Worm (Caenorhabditis elegans) whole organism, young adult: ENCODE data around the gene B0222.1.

Experiments used
- D2030.7 ChIP-seq: fragments of 200-800 bp; sonication (Bioruptor generic); IDR thresholded peaks from 2 replicates; pipeline ENCODE4 v1.3.6; 2022; ENCODE audit warnings: missing genetic modification reagents, missing genetic modification characterization, missing compliant biosample characterization
- F23B12.7 ChIP-seq: sonication (generic microtip); optimal IDR thresholded peaks from 2 replicates; lab custom pipeline; 2017; ENCODE audit warnings: missing genetic modification characterization, mild to moderate bottlenecking, missing compliant biosample characterization, antibody characterized with exemption, moderate library complexity; ENCODE audit not compliant: insufficient read depth
- F33H1.4 ChIP-seq: fragments of 200-800 bp; sonication (Bioruptor generic); IDR thresholded peaks from 2 replicates; pipeline ENCODE4 v1.3.6; 2022; ENCODE audit warnings: missing genetic modification reagents, missing genetic modification characterization, missing compliant biosample characterization
- F37B4.10 ChIP-seq: fragments of 200-800 bp; sonication (Bioruptor generic); IDR thresholded peaks from 2 replicates; pipeline ENCODE4 v1.3.6; 2022; ENCODE audit warnings: missing genetic modification characterization, missing compliant biosample characterization
- K11D2.4 ChIP-seq: fragments of 200-800 bp; sonication (Bioruptor generic); IDR thresholded peaks from 2 replicates; pipeline ENCODE4 v1.3.6; 2022; ENCODE audit warnings: missing genetic modification reagents, missing genetic modification characterization, missing compliant biosample characterization
- K12H6.12 ChIP-seq: fragments of 200-800 bp; sonication (Bioruptor generic); optimal IDR thresholded peaks from 2 replicates; lab custom pipeline; 2018; ENCODE audit warnings: mild to moderate bottlenecking, missing genetic modification characterization, missing compliant biosample characterization
- T07F8.4 ChIP-seq: sonication (generic microtip); optimal IDR thresholded peaks from 2 replicates; lab custom pipeline; 2016; ENCODE audit warnings: mild to moderate bottlenecking, missing genetic modification characterization, moderate library complexity, missing compliant biosample characterization
- Y53G8AR.9 ChIP-seq: fragments of 200-800 bp; sonication (Bioruptor generic); conservative IDR thresholded peaks from 2 replicates; pipeline ENCODE4 v1.3.6; 2022; ENCODE audit warnings: missing genetic modification reagents, missing genetic modification characterization, missing compliant biosample characterization
- ZK185.1 ChIP-seq: sonication (generic microtip); optimal IDR thresholded peaks from 2 replicates; lab custom pipeline; 2016; ENCODE audit warnings: mild to moderate bottlenecking, missing genetic modification characterization, missing compliant biosample characterization; ENCODE audit not compliant: poor library complexity, severe bottlenecking
- ama-1 ChIP-seq, 3 experiments: fragments of 150-350 bp in 1 of 3; sonication (generic microtip) in 2 of 3; optimal IDR thresholded peaks; 2 replicates each; lab custom pipeline; 2014 to 2018; ENCODE audit warnings: missing biosample characterization in 2 of 3, missing genetic modification characterization in 2 of 3, missing genetic modification reagents in 2 of 3
- attf-3 ChIP-seq: fragments of 200-800 bp; sonication (Bioruptor generic); conservative IDR thresholded peaks from 2 replicates; pipeline ENCODE4 v1.3.6; 2022; ENCODE audit warnings: missing genetic modification reagents, missing genetic modification characterization, missing compliant biosample characterization
- cebp-1 ChIP-seq, 2 experiments: fragments of 200-800 bp in 1 of 2; sonication (Bioruptor generic) in 1 of 2; sonication (generic microtip) in 1 of 2; IDR thresholded peaks in 1 of 2; optimal IDR thresholded peaks in 1 of 2; 2 replicates each; pipeline versions ENCODE4 v1.3.6 to Lab custom; 2017 to 2022; ENCODE audit warnings: missing compliant biosample characterization in 2 of 2, missing genetic modification characterization in 2 of 2, mild to moderate bottlenecking in 1 of 2, missing genetic modification reagents in 1 of 2, moderate library complexity in 1 of 2
- ceh-58 ChIP-seq: fragments of 200-800 bp; sonication (Bioruptor generic); IDR thresholded peaks from 2 replicates; pipeline ENCODE4 v1.3.6; 2022; ENCODE audit warnings: missing genetic modification characterization, missing compliant biosample characterization
- chd-7 ChIP-seq: sonication (generic microtip); optimal IDR thresholded peaks from 2 replicates; lab custom pipeline; 2016; ENCODE audit warnings: mild to moderate bottlenecking, missing genetic modification characterization, moderate library complexity, missing compliant biosample characterization
- efl-1 ChIP-seq: fragments of 150-350 bp; optimal IDR thresholded peaks from 2 replicates; lab custom pipeline; 2014; ENCODE audit warnings: missing biosample characterization, missing genetic modification reagents, missing genetic modification characterization
- ekl-4 ChIP-seq: fragments of 200-800 bp; sonication (Bioruptor generic); IDR thresholded peaks from 2 replicates; pipeline ENCODE4 v1.3.6; 2022; ENCODE audit warnings: missing genetic modification reagents, missing genetic modification characterization, missing compliant biosample characterization
- ets-4 ChIP-seq: fragments of 200-800 bp; sonication (Bioruptor generic); optimal IDR thresholded peaks from 2 replicates; lab custom pipeline; 2018; ENCODE audit warnings: mild to moderate bottlenecking, missing genetic modification characterization, missing compliant biosample characterization
- gei-17 ChIP-seq: fragments of 200-800 bp; sonication (Bioruptor generic); optimal IDR thresholded peaks from 2 replicates; lab custom pipeline; 2018; ENCODE audit warnings: mild to moderate bottlenecking, missing genetic modification characterization, missing compliant biosample characterization
- hmg-1.2 ChIP-seq: fragments of 200-800 bp; sonication (Bioruptor generic); IDR thresholded peaks from 2 replicates; pipeline ENCODE4 v1.3.6; 2022; ENCODE audit warnings: missing genetic modification reagents, missing genetic modification characterization, missing compliant biosample characterization
- hmg-20 ChIP-seq: fragments of 200-800 bp; sonication (Bioruptor generic); IDR thresholded peaks from 2 replicates; pipeline ENCODE4 v1.3.6; 2022; ENCODE audit warnings: missing genetic modification reagents, missing genetic modification characterization, missing compliant biosample characterization
- lag-1 ChIP-seq: fragments of 200-800 bp; sonication (Bioruptor generic); IDR thresholded peaks from 2 replicates; pipeline ENCODE4 v1.3.6; 2022; ENCODE audit warnings: missing genetic modification reagents, missing genetic modification characterization, missing compliant biosample characterization
- let-607 ChIP-seq, 2 experiments: fragments of 200-800 bp in 1 of 2; sonication (Bioruptor generic) in 1 of 2; sonication (generic microtip) in 1 of 2; optimal IDR thresholded peaks; 2 replicates each; lab custom pipeline; 2016 to 2018; ENCODE audit warnings: mild to moderate bottlenecking in 2 of 2, missing compliant biosample characterization in 2 of 2, missing genetic modification characterization in 2 of 2, moderate library complexity in 2 of 2, missing genotype in 1 of 2
- madf-3 ChIP-seq: fragments of 200-800 bp; sonication (Bioruptor generic); IDR thresholded peaks from 2 replicates; pipeline ENCODE4 v1.3.6; 2022; ENCODE audit warnings: missing genetic modification reagents, missing genetic modification characterization, missing compliant biosample characterization
- madf-6 ChIP-seq: fragments of 200-800 bp; sonication (Bioruptor generic); IDR thresholded peaks from 2 replicates; pipeline ENCODE4 v1.3.6; 2022; ENCODE audit warnings: missing genetic modification reagents, missing genetic modification characterization, missing compliant biosample characterization
- mes-4 ChIP-seq: sonication (generic microtip); optimal IDR thresholded peaks from 2 replicates; lab custom pipeline; 2016; ENCODE audit warnings: missing genotype, missing genetic modification characterization, missing compliant biosample characterization
- nfyb-1 ChIP-seq: fragments of 200-800 bp; sonication (Bioruptor generic); IDR thresholded peaks from 2 replicates; pipeline ENCODE4 v1.3.6; 2022; ENCODE audit warnings: missing genetic modification reagents, missing genetic modification characterization, missing compliant biosample characterization
- nhr-90 ChIP-seq: sonication (generic microtip); optimal IDR thresholded peaks from 2 replicates; lab custom pipeline; 2016; ENCODE audit warnings: missing genotype, mild to moderate bottlenecking, missing genetic modification characterization, missing compliant biosample characterization
- repo-1 ChIP-seq: sonication (generic microtip); optimal IDR thresholded peaks from 2 replicates; lab custom pipeline; 2017; ENCODE audit warnings: mild to moderate bottlenecking, missing genetic modification characterization, missing compliant biosample characterization
- snpc-1.1 ChIP-seq: sonication (generic microtip); optimal IDR thresholded peaks from 2 replicates; lab custom pipeline; 2017; ENCODE audit warnings: missing genetic modification characterization, mild to moderate bottlenecking, missing compliant biosample characterization, antibody characterized with exemption, moderate library complexity, missing genotype, missing genetic modification reagents; ENCODE audit not compliant: insufficient read depth
- snpc-1.3 ChIP-seq: sonication (generic microtip); optimal IDR thresholded peaks from 2 replicates; lab custom pipeline; 2017; ENCODE audit warnings: missing genetic modification characterization, mild to moderate bottlenecking, missing compliant biosample characterization, antibody characterized with exemption, moderate library complexity, missing genotype, missing genetic modification reagents; ENCODE audit not compliant: insufficient read depth
- snpc-4 ChIP-seq, 5 experiments: fragments of 150-350 bp in 1 of 5; sonication (generic microtip) in 4 of 5; optimal IDR thresholded peaks; 2 replicates each; lab custom pipeline; 2014 to 2018; ENCODE audit warnings: missing genetic modification characterization in 5 of 5, missing biosample characterization in 3 of 5, antibody characterized with exemption in 2 of 5, mild to moderate bottlenecking in 2 of 5, missing compliant biosample characterization in 2 of 5, missing genotype in 2 of 5, moderate library complexity in 2 of 5, missing genetic modification reagents in 1 of 5
- somi-1 ChIP-seq: fragments of 200-800 bp; sonication (Bioruptor generic); optimal IDR thresholded peaks from 2 replicates; lab custom pipeline; 2018; ENCODE audit warnings: mild to moderate bottlenecking, missing genetic modification characterization, missing compliant biosample characterization
- tbx-9 ChIP-seq: sonication (generic microtip); optimal IDR thresholded peaks from 2 replicates; lab custom pipeline; 2016; ENCODE audit warnings: borderline replicate concordance, missing genetic modification characterization, inconsistent platforms, missing compliant biosample characterization
- ztf-25 ChIP-seq: fragments of 200-800 bp; sonication (Bioruptor generic); IDR thresholded peaks from 2 replicates; pipeline ENCODE4 v1.3.6; 2022; ENCODE audit warnings: missing genetic modification reagents, missing genetic modification characterization, missing compliant biosample characterization
- ztf-26 ChIP-seq: sonication (generic microtip); optimal IDR thresholded peaks from 2 replicates; lab custom pipeline; 2017; ENCODE audit warnings: missing genetic modification characterization, missing compliant biosample characterization
- ztf-3 ChIP-seq: fragments of 200-800 bp; sonication (Bioruptor generic); optimal IDR thresholded peaks from 2 replicates; lab custom pipeline; 2018; ENCODE audit warnings: mild to moderate bottlenecking, missing genetic modification characterization, missing compliant biosample characterization

B0222.1 gene

ce11 chrV:9175218-9175837, 41.3 kb downstream of the B0222.1 start, which contains the start of gene spas-1 (continued):
- TF ChIP-seq F37B4.10 (GFP tag; lab: Robert Waterston, UW) (no peak), gei-17 (peak; percentile 19), efl-1 (GFP tag; lab: Kevin White, UChicago) (peak; percentile 79), attf-3 (0 out of 2 replicates have a peak, but pooled peaks have one; percentile 14), cebp-1 (GFP tag; IDR thresholded peaks at IDR 0.05; lab: Robert Waterston, UW) (0 out of 2 replicates have a peak, but pooled peaks have one; percentile 37), cebp-1 (tag; optimal IDR thresholded peaks at IDR 0.05; lab: Kevin White, UChicago) (peak; percentile 89), madf-3 (0 out of 2 replicates have a peak, but pooled peaks have one; percentile 5), snpc-1.1 (peak; percentile 16), somi-1 (GFP tag; lab: Kevin White, UChicago) (peak; percentile 25), F33H1.4 (peak; percentile 52), snpc-4 (GFP tag; optimal IDR thresholded peaks at IDR 0.05; lab: Kevin White, UChicago) (no peak), snpc-4 (tag; optimal IDR thresholded peaks at IDR 0.05; lab: Kevin White, UChicago) (peak in 1 of 4 experiments; percentile 76), ets-4 (GFP tag; lab: Kevin White, UChicago) (no peak), mes-4 (tag; lab: Kevin White, UChicago) (no peak), ama-1 (optimal IDR thresholded peaks at IDR 0.05; lab: Kevin White, UChicago) (no peak), ama-1 (GFP tag; optimal IDR thresholded peaks at IDR 0.05; lab: Kevin White, UChicago) (no peak), D2030.7 (GFP tag; lab: Robert Waterston, UW) (no peak; the same call in 1 of the 2 replicates), Y53G8AR.9 (GFP tag; lab: Robert Waterston, UW) (0 out of 2 replicates have a peak, but pooled peaks have one; percentile 22), repo-1 (peak; percentile 38), F23B12.7 (tag; lab: Kevin White, UChicago) (peak; percentile 88), nfyb-1 (peak; percentile 56; the same call in 1 of the 2 replicates), ceh-58 (GFP tag; lab: Robert Waterston, UW) (no peak), K12H6.12 (tag; lab: Kevin White, UChicago) (peak; percentile 48), ztf-3 (GFP tag; lab: Kevin White, UChicago) (no peak), T07F8.4 (tag; lab: Kevin White, UChicago) (no peak), let-607 (tag; optimal IDR thresholded peaks at IDR 0.05; lab: Kevin White, UChicago) (peak in 1 of 2 experiments; percentile 47), ZK185.1 (tag; lab: Kevin White, UChicago) (peak; percentile 46), ztf-26 (peak; percentile 56), hmg-20 (GFP tag; lab: Robert Waterston, UW) (no peak), hmg-1.2 (peak; percentile 29; the same call in 1 of the 2 replicates), K11D2.4 (peak; percentile 40; the same call in 1 of the 2 replicates), ekl-4 (peak; percentile 70; the same call in 1 of the 2 replicates), snpc-1.3 (tag; lab: Kevin White, UChicago) (no peak), madf-6 (GFP tag; lab: Robert Waterston, UW) (peak; percentile 72), tbx-9 (no peak), ztf-25 (GFP tag; lab: Robert Waterston, UW) (no peak)
- TF ChIP-seq, all 124 proteins: peak for 48

- TF ChIP-seq lag-1 (GFP tag; lab: Robert Waterston, UW) = no peak
- no peak for TF ChIP-seq hmg-1.2
- 0 out of 2 replicates have a peak, but pooled peaks have one; percentile 44 for TF ChIP-seq F37B4.10 (GFP tag; lab: Robert Waterston, UW)
- no peak for TF ChIP-seq nhr-90 (tag; lab: Kevin White, UChicago)
- TF ChIP-seq chd-7 = no peak
Measured at ce11 chrV:9181669-9182250, 47.7 kb downstream of the B0222.1 start, which contains the start of gene ptr-1. ptr-1 (minus strand) TSS chrV:9181719.
